Worm (Caenorhabditis elegans) whole organism, L4 larva: Measurements from ENCODE around the gene fbxc-33.

Source experiments
- F44E2.7 ChIP-seq: fragments of 200-800 bp; sonication (Bioruptor generic); IDR thresholded peaks from 2 replicates; pipeline ENCODE4 v2.1.2; 2022; ENCODE audit warnings: missing genetic modification characterization, missing compliant biosample characterization
- T26A8.4 ChIP-seq: fragments of 200-800 bp; sonication (Bioruptor generic); IDR thresholded peaks from 2 replicates; pipeline ENCODE4 v1.3.6; 2022; ENCODE audit warnings: missing genetic modification characterization, missing compliant biosample characterization
- ZK337.2 ChIP-seq: fragments of 200-800 bp; sonication (Bioruptor generic); IDR thresholded peaks from 2 replicates; pipeline ENCODE4 v1.3.6; 2022; ENCODE audit warnings: missing genetic modification reagents, missing genetic modification characterization, missing compliant biosample characterization
- aha-1 ChIP-seq: fragments of 150-350 bp; peaks from one replicate; lab custom pipeline; 2014; ENCODE audit warnings: missing biosample characterization, missing genetic modification characterization
- ceh-32 ChIP-seq: sonication (generic microtip); optimal IDR thresholded peaks from 2 replicates; lab custom pipeline; 2016; ENCODE audit warnings: mild to moderate bottlenecking, missing genetic modification characterization, missing compliant biosample characterization; ENCODE audit not compliant: poor library complexity
- ceh-82 ChIP-seq: sonication (generic microtip); optimal IDR thresholded peaks from 2 replicates; lab custom pipeline; 2017; ENCODE audit warnings: missing biosample characterization, missing genetic modification characterization
- ctbp-1 ChIP-seq: fragments of 200-800 bp; sonication (Bioruptor generic); IDR thresholded peaks from 2 replicates; pipeline ENCODE4 v1.3.6; 2022; ENCODE audit warnings: missing genetic modification reagents, missing genetic modification characterization, missing compliant biosample characterization
- daf-12 ChIP-seq: fragments of 150-350 bp; optimal IDR thresholded peaks from 2 replicates; lab custom pipeline; 2014; ENCODE audit warnings: missing biosample characterization, missing genetic modification reagents, missing genetic modification characterization
- daf-8 ChIP-seq: fragments of 200-800 bp; sonication (Bioruptor generic); IDR thresholded peaks from 2 replicates; pipeline ENCODE4 v1.3.6; 2022; ENCODE audit warnings: missing genetic modification characterization, missing compliant biosample characterization
- dmd-9 ChIP-seq: fragments of 200-800 bp; sonication (Bioruptor generic); IDR thresholded peaks from 2 replicates; pipeline ENCODE4 v1.3.6; 2022; ENCODE audit warnings: missing genetic modification reagents, missing genetic modification characterization, missing compliant biosample characterization
- egl-43 ChIP-seq: fragments of 200-800 bp; sonication (Bioruptor generic); IDR thresholded peaks from 2 replicates; pipeline ENCODE4 v1.3.6; 2022; ENCODE audit warnings: missing genetic modification reagents, missing genetic modification characterization, missing compliant biosample characterization
- fkh-10 ChIP-seq: fragments of 150-350 bp; optimal IDR thresholded peaks from 2 replicates; lab custom pipeline; 2014; ENCODE audit warnings: missing biosample characterization, missing genetic modification reagents, missing genetic modification characterization
- hmg-1.1 ChIP-seq: fragments of 200-800 bp; sonication (Bioruptor generic); IDR thresholded peaks from 2 replicates; pipeline ENCODE4 v1.3.6; 2022; ENCODE audit warnings: missing genetic modification reagents, missing genetic modification characterization, missing compliant biosample characterization
- lin-13 ChIP-seq: fragments of 150-350 bp; optimal IDR thresholded peaks from 2 replicates; lab custom pipeline; 2014; ENCODE audit warnings: missing biosample characterization, missing genetic modification reagents, missing genetic modification characterization
- lin-38 ChIP-seq: fragments of 200-800 bp; sonication (Bioruptor generic); IDR thresholded peaks from 2 replicates; pipeline ENCODE4 v1.3.6; 2022; ENCODE audit warnings: missing genetic modification reagents, missing genetic modification characterization, missing compliant biosample characterization
- lsy-2 ChIP-seq, 2 experiments: fragments of 150-350 bp in 1 of 2; sonication (generic microtip) in 1 of 2; optimal IDR thresholded peaks; 2 replicates each; lab custom pipeline; 2014 to 2017; ENCODE audit warnings: missing biosample characterization in 2 of 2, missing genetic modification characterization in 2 of 2
- madf-9 ChIP-seq: fragments of 200-800 bp; sonication (Bioruptor generic); conservative IDR thresholded peaks from 2 replicates; pipeline ENCODE4 v1.3.6; 2022; ENCODE audit warnings: missing genetic modification reagents, missing genetic modification characterization, missing compliant biosample characterization
- mes-2 ChIP-seq: sonication (generic microtip); optimal IDR thresholded peaks from 2 replicates; lab custom pipeline; 2016; ENCODE audit warnings: missing genotype, mild to moderate bottlenecking, missing genetic modification characterization, missing compliant biosample characterization; ENCODE audit not compliant: poor library complexity, severe bottlenecking
- nhr-28 ChIP-seq: fragments of 150-350 bp; optimal IDR thresholded peaks from 2 replicates; lab custom pipeline; 2014; ENCODE audit warnings: missing biosample characterization, missing genetic modification characterization
- nhr-41 ChIP-seq: fragments of 200-800 bp; sonication (Bioruptor generic); IDR thresholded peaks from 2 replicates; pipeline ENCODE4 v1.3.6; 2022; ENCODE audit warnings: missing genetic modification reagents, missing genetic modification characterization, missing compliant biosample characterization
- nhr-6 ChIP-seq: fragments of 150-350 bp; optimal IDR thresholded peaks from 2 replicates; lab custom pipeline; 2014; ENCODE audit warnings: missing biosample characterization, missing genetic modification characterization
- pha-4 ChIP-seq, 2 experiments: fragments of 150-350 bp in 1 of 2; fragments of 200-800 bp in 1 of 2; sonication (Bioruptor generic) in 1 of 2; IDR thresholded peaks in 1 of 2; optimal IDR thresholded peaks in 1 of 2; 2 replicates each; pipeline versions ENCODE4 v1.3.6 to Lab custom; 2014 to 2022; ENCODE audit warnings: missing genetic modification characterization in 2 of 2, missing genetic modification reagents in 2 of 2, missing biosample characterization in 1 of 2, missing compliant biosample characterization in 1 of 2
- set-16 ChIP-seq: fragments of 200-800 bp; sonication (Bioruptor generic); IDR thresholded peaks from 2 replicates; pipeline ENCODE4 v1.3.6; 2022; ENCODE audit warnings: missing genetic modification reagents, missing genetic modification characterization, missing compliant biosample characterization
- snpc-1.2 ChIP-seq: fragments of 200-800 bp; sonication (Bioruptor generic); IDR thresholded peaks from 2 replicates; pipeline ENCODE4 v1.3.6; 2022; ENCODE audit warnings: missing genetic modification reagents, missing genetic modification characterization, missing compliant biosample characterization
- tra-1 ChIP-seq: fragments of 200-800 bp; sonication (Bioruptor generic); IDR thresholded peaks from 2 replicates; pipeline ENCODE4 v1.3.6; 2022; ENCODE audit warnings: missing genetic modification reagents, missing genetic modification characterization, missing compliant biosample characterization
- unc-62 ChIP-seq, 3 experiments: fragments of 150-350 bp in 1 of 3; sonication (generic microtip); optimal IDR thresholded peaks in 2 of 3; peaks in 1 of 3; 1 replicate in 1 of 3; 2 replicates in 2 of 3; lab custom pipeline; 2014 to 2017; ENCODE audit warnings: missing biosample characterization in 3 of 3, missing genetic modification characterization in 3 of 3, missing genetic modification reagents in 3 of 3, missing genotype in 1 of 3
- zfp-2 ChIP-seq: sonication (generic microtip); optimal IDR thresholded peaks from 2 replicates; lab custom pipeline; 2016; ENCODE audit warnings: mild to moderate bottlenecking, missing genetic modification characterization, missing compliant biosample characterization
- zip-2 ChIP-seq: fragments of 150-350 bp; optimal IDR thresholded peaks from 2 replicates; lab custom pipeline; 2014; ENCODE audit warnings: missing biosample characterization, missing genetic modification characterization

The fbxc-33 gene

DNA sequence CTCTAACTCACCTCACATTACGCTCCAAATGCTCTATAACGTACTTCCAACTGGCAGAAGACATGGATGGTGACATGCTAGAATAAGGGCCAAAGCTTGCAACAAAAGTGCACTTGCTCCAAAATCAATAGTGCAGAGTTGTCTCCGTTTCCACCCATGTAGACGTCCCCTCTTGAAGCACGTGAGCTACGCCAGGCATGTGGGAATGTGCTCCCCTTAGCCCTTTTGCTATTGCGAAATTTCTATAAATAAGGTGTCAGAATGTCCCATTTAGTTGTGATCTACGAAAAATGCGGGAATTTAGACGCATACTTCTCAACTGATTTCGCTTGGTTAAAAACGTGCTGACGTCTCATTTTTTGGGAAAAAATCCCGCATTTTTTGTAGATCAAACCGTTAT is 36.9 kb downstream of the fbxc-33 start:
- TF ChIP-seq nhr-6 (tag; lab: Kevin White, UChicago) (no peak), unc-62 (GFP tag; optimal IDR thresholded peaks at IDR 0.05 in 1 of 2; lab: Kevin White, UChicago) (no peak), unc-62 (tag; optimal IDR thresholded peaks at IDR 0.05; lab: Kevin White, UChicago) (no peak), T26A8.4 (GFP tag; lab: Robert Waterston, UW) (no peak), zip-2 (no peak), F44E2.7 (no peak), daf-12 (tag; lab: Kevin White, UChicago) (no peak), hmg-1.1 (GFP tag; lab: Robert Waterston, UW) (no peak)
- TF ChIP-seq, all 104 proteins: peak for 0

DNA sequence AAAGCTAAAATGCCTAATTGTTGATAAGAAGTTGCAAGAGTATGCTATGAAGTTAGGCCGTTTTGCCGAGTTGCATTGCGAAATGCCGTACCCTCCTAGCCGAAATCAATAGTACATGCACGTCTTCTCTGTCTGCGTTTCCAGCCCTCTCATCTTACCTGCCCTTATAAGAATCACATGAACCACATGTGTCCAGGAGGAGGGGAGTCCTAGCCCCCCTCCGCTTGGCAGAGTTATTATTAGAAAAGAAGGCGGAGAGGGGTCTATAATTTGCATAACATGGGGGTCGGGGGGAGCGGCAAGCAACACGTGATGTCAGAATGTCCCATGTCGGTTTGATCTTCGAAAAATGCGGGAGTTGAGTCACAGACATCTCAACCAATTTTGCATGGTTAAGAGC is 39.6 kb downstream of the fbxc-33 start:
- no peak for TF ChIP-seq pha-4 (GFP tag; IDR thresholded peaks at IDR 0.05; lab: Robert Waterston, UW)
- no peak for TF ChIP-seq pha-4 (tag; optimal IDR thresholded peaks at IDR 0.05; lab: Kevin White, UChicago)
- TF ChIP-seq zfp-2 (tag; lab: Kevin White, UChicago) = no peak
- TF ChIP-seq lin-13 = no peak
- TF ChIP-seq ctbp-1 (GFP tag; lab: Robert Waterston, UW) = no peak
- no peak for TF ChIP-seq snpc-1.2 (GFP tag; lab: Robert Waterston, UW)
- no peak for TF ChIP-seq daf-8 (GFP tag; lab: Robert Waterston, UW)
- no peak for TF ChIP-seq ceh-82 (tag; lab: Kevin White, UChicago)
- TF ChIP-seq madf-9 (GFP tag; lab: Robert Waterston, UW) = no peak
- no peak for TF ChIP-seq mes-2
- no peak for TF ChIP-seq lsy-2 (tag; optimal IDR thresholded peaks at IDR 0.05; lab: Kevin White, UChicago)
- TF ChIP-seq set-16 (GFP tag; lab: Robert Waterston, UW) = no peak
- TF ChIP-seq egl-43 (GFP tag; lab: Robert Waterston, UW) = no peak
- TF ChIP-seq tra-1 (GFP tag; lab: Robert Waterston, UW) = no peak
- TF ChIP-seq, all 104 proteins: peak for 0

- peak; percentile 29 for TF ChIP-seq nhr-28
Observed at ce11 chrII:954626-955025, 41.2 kb downstream of the fbxc-33 start, which contains the start of gene fbxc-7. fbxc-7 (plus strand) TSS chrII:954926.

DNA sequence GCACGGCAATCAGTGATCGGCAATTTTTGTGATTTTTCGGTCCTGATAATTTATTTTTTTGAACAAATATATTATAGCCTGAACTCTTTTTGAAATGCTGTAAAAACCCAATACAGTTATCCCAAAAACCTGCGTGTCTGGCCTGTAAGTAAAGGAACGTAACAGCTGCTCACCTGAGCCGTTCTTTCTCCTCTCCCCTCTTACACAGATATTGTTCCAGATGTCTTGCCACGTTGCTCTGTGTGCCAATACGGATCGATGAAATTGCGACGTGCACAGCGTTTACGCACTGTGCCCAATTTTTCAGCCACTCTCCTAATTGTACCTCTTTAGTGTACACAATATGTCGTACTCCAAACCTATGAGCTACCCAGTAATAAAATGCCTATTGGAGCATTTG is 45.1 kb downstream of the fbxc-33 start, which contains the start of gene sdz-4:
Gene sdz-4, plus strand, starts transcription at position 301 of the 400 bp plus-strand sequence.
- peak; percentile 74 for TF ChIP-seq aha-1
- TF ChIP-seq ceh-32 (tag; lab: Kevin White, UChicago) = no peak
- no peak for TF ChIP-seq nhr-41 (GFP tag; lab: Robert Waterston, UW)
- no peak for TF ChIP-seq lin-38 (GFP tag; lab: Robert Waterston, UW)

DNA sequence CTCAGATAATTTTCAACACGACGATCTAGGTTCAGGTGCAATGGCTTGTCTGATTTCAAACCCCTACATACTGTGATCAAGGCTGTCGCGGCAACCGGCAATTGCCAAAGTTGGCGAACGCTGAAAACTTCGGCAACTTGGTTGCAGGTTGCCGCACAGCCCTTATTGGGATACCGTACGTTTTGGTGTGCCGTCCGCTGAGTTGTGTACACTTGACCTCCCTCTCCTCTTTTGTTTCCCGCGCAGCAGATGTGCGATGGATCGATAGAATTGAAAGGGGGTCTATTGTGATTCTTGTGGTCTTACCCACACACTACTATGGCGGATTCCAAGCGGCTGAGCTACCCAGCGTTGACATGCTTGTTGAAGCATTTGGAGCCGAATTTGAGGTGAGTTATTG is 46.7 kb downstream of the fbxc-33 start, which contains the start of the genes C32B5.18 and C32B5.7:
Gene C32B5.18, plus strand, starts transcription at position 301 of the 400 bp plus-strand sequence.
Gene C32B5.7, plus strand, starts transcription at position 311 of the 400 bp plus-strand sequence.
- TF ChIP-seq ZK337.2 (GFP tag; lab: Robert Waterston, UW) (no peak), aha-1 (peak; percentile 76)

ce11 chrII:961961-962360 is 48.5 kb downstream of the fbxc-33 start, which contains the start of gene C32B5.13:
C32B5.13 (minus strand) TSS chrII:962061.
- TF ChIP-seq fkh-10 (GFP tag; lab: Kevin White, UChicago) (no peak), unc-62 (GFP tag; optimal IDR thresholded peaks at IDR 0.05 in 1 of 2; lab: Kevin White, UChicago) (peak in 1 of 2 experiments; percentile 16), unc-62 (tag; optimal IDR thresholded peaks at IDR 0.05; lab: Kevin White, UChicago) (no peak), dmd-9 (no peak), ctbp-1 (GFP tag; lab: Robert Waterston, UW) (no peak)
